Fruit fly (Drosophila melanogaster) whole organism, embryonic: ENCODE data around the gene CG2059.

ENCODE experiments used
- ATbp ChIP-seq: fragments of 200-800 bp; sonication (Bioruptor generic); optimal IDR thresholded peaks from 2 replicates; lab custom pipeline; 2017; ENCODE audit warnings: missing biosample characterization, mild to moderate bottlenecking, missing genetic modification characterization, missing genetic modification reagents
- Atf-2 ChIP-seq: fragments of 200-800 bp; sonication (Bioruptor generic); optimal IDR thresholded peaks from 2 replicates; lab custom pipeline; 2016; ENCODE audit warnings: missing biosample characterization, missing genetic modification characterization
- B-H1 ChIP-seq: fragments of 200-800 bp; sonication (Bioruptor generic); IDR thresholded peaks from 3 replicates; pipeline ENCODE4 v1.3.6; 2022; ENCODE audit warnings: missing biosample characterization, missing genetic modification characterization
- C15 ChIP-seq: fragments of 200-800 bp; sonication (Bioruptor generic); IDR thresholded peaks from 3 replicates; pipeline ENCODE4 v1.3.6; 2022; ENCODE audit warnings: missing biosample characterization, missing genetic modification characterization
- CG10147 ChIP-seq: fragments of 200-800 bp; sonication (Bioruptor generic); optimal IDR thresholded peaks from 2 replicates; lab custom pipeline; 2019; ENCODE audit warnings: missing biosample characterization, mild to moderate bottlenecking, missing genetic modification characterization, moderate library complexity
- CG10209 ChIP-seq: fragments of 200-800 bp; sonication (Bioruptor generic); optimal IDR thresholded peaks from 3 replicates; lab custom pipeline; 2017; ENCODE audit warnings: missing biosample characterization, mild to moderate bottlenecking, missing genetic modification characterization, missing genetic modification reagents
- CG15479 ChIP-seq: fragments of 200-800 bp; sonication (Bioruptor generic); optimal IDR thresholded peaks from 3 replicates; lab custom pipeline; 2019; ENCODE audit warnings: missing biosample characterization, mild to moderate bottlenecking, missing genetic modification characterization, moderate library complexity
- CG2120 ChIP-seq: fragments of 200-800 bp; sonication (Bioruptor generic); optimal IDR thresholded peaks from 3 replicates; lab custom pipeline; 2016; ENCODE audit warnings: missing biosample characterization, missing genetic modification characterization
- CG30431 ChIP-seq: fragments of 200-800 bp; sonication (Bioruptor generic); optimal IDR thresholded peaks from 2 replicates; lab custom pipeline; 2017; ENCODE audit warnings: missing biosample characterization, missing genetic modification characterization
- CG34224 ChIP-seq: fragments of 200-800 bp; sonication (Bioruptor generic); IDR thresholded peaks from 3 replicates; pipeline ENCODE4 v1.3.6; 2022; ENCODE audit warnings: missing biosample characterization, missing genetic modification characterization; ENCODE audit not compliant: partially characterized antibody
- CG34376 ChIP-seq: fragments of 200-800 bp; sonication (Bioruptor generic); optimal IDR thresholded peaks from 2 replicates; lab custom pipeline; 2018; ENCODE audit warnings: missing biosample characterization, mild to moderate bottlenecking, missing genetic modification characterization
- CG4404 ChIP-seq: fragments of 200-800 bp; sonication (Bioruptor generic); IDR thresholded peaks from 2 replicates; pipeline ENCODE4 v1.3.6; 2022; ENCODE audit warnings: missing biosample characterization, missing genetic modification characterization
- CG4424 ChIP-seq: fragments of 200-800 bp; sonication (Bioruptor generic); optimal IDR thresholded peaks from 3 replicates; lab custom pipeline; 2016; ENCODE audit warnings: missing biosample characterization, missing genetic modification characterization
- CG6813 ChIP-seq: fragments of 200-800 bp; sonication (Bioruptor generic); optimal IDR thresholded peaks from 2 replicates; lab custom pipeline; 2017; ENCODE audit warnings: missing biosample characterization, missing genetic modification characterization, mild to moderate bottlenecking, moderate library complexity, missing genetic modification reagents
- CG7357 ChIP-seq: fragments of 200-800 bp; sonication (Bioruptor generic); IDR thresholded peaks from 3 replicates; pipeline ENCODE4 v1.3.6; 2022; ENCODE audit warnings: missing biosample characterization, missing genetic modification characterization
- CG8290 ChIP-seq, 3 experiments: fragments of 200-800 bp; sonication (Bioruptor generic); optimal IDR thresholded peaks; 2 replicates each; lab custom pipeline; 2016 to 2019; ENCODE audit warnings: missing biosample characterization in 3 of 3, missing genetic modification characterization in 3 of 3, mild to moderate bottlenecking in 2 of 3, moderate library complexity in 1 of 3
- Dbx ChIP-seq: fragments of 200-800 bp; sonication (Bioruptor generic); IDR thresholded peaks from 3 replicates; pipeline ENCODE4 v1.3.6; 2022; ENCODE audit warnings: missing biosample characterization, missing genetic modification characterization
- Dp ChIP-seq: fragments of 200-800 bp; sonication (Bioruptor generic); optimal IDR thresholded peaks from 2 replicates; lab custom pipeline; 2018; ENCODE audit warnings: missing biosample characterization, mild to moderate bottlenecking, missing genetic modification characterization, moderate library complexity
- ERR ChIP-seq: fragments of 200-800 bp; sonication (Bioruptor generic); optimal IDR thresholded peaks from 2 replicates; lab custom pipeline; 2016; ENCODE audit warnings: missing biosample characterization, missing genetic modification characterization
- Gsc ChIP-seq: fragments of 200-800 bp; sonication (Bioruptor generic); IDR thresholded peaks from 2 replicates; pipeline ENCODE4 v1.3.6; 2022; ENCODE audit warnings: missing biosample characterization, missing genetic modification characterization
- HLH3B ChIP-seq: fragments of 200-800 bp; sonication (Bioruptor generic); IDR thresholded peaks from 2 replicates; pipeline ENCODE4 v1.3.6; 2022; ENCODE audit warnings: missing biosample characterization, missing genetic modification characterization
- Hey ChIP-seq: fragments of 200-800 bp; sonication (Bioruptor generic); optimal IDR thresholded peaks from 3 replicates; lab custom pipeline; 2018; ENCODE audit warnings: missing biosample characterization, mild to moderate bottlenecking, missing genetic modification characterization
- HmgZ ChIP-seq: fragments of 200-800 bp; sonication (Bioruptor generic); optimal IDR thresholded peaks from 2 replicates; lab custom pipeline; 2018; ENCODE audit warnings: missing biosample characterization, mild to moderate bottlenecking, missing genetic modification characterization
- Kr ChIP-seq: fragments of 200-800 bp; sonication (Bioruptor generic); optimal IDR thresholded peaks from 2 replicates; lab custom pipeline; 2017; ENCODE audit warnings: missing biosample characterization, mild to moderate bottlenecking, missing genetic modification characterization
- Mad ChIP-seq: fragments of 200-800 bp; sonication (Bioruptor generic); optimal IDR thresholded peaks from 2 replicates; lab custom pipeline; 2016; ENCODE audit warnings: missing biosample characterization, missing genetic modification characterization
- Med ChIP-seq: fragments of 200-800 bp; sonication (Bioruptor generic); peaks from one replicate; lab custom pipeline; 2016; ENCODE audit warnings: missing biosample characterization, missing genetic modification characterization, mild to moderate bottlenecking, inconsistent platforms, moderate library complexity
- Poxn ChIP-seq: fragments of 200-800 bp; sonication (Bioruptor generic); IDR thresholded peaks from 2 replicates; pipeline ENCODE4 v1.3.6; 2022; ENCODE audit warnings: missing biosample characterization, missing genetic modification characterization
- Ravus ChIP-seq: fragments of 200-800 bp; sonication (Bioruptor generic); IDR thresholded peaks from 2 replicates; pipeline ENCODE4 v1.3.6; 2022; ENCODE audit warnings: missing biosample characterization, missing genetic modification characterization
- Trl ChIP-seq, 3 experiments: fragments of >200 bp in 2 of 3; fragments of 200-800 bp in 1 of 3; sonication (Bioruptor generic) in 1 of 3; optimal IDR thresholded peaks; 2 replicates in 1 of 3; 3 replicates in 2 of 3; lab custom pipeline; 2016 to 2017; ENCODE audit warnings: missing biosample characterization in 1 of 3, missing genetic modification characterization in 1 of 3
- Xrp1 ChIP-seq: fragments of 200-800 bp; sonication (Bioruptor generic); IDR thresholded peaks from 2 replicates; pipeline ENCODE4 v1.3.6; 2022; ENCODE audit warnings: missing biosample characterization, missing genetic modification characterization
- amos ChIP-seq: fragments of 200-800 bp; sonication (Bioruptor generic); IDR thresholded peaks from 2 replicates; pipeline ENCODE4 v1.3.6; 2022; ENCODE audit warnings: missing biosample characterization, missing genetic modification characterization; ENCODE audit not compliant: partially characterized antibody
- aop ChIP-seq: fragments of 200-800 bp; sonication (Bioruptor generic); IDR thresholded peaks from 2 replicates; pipeline ENCODE4 v1.3.6; 2022; ENCODE audit warnings: missing biosample characterization, missing genetic modification characterization
- ato ChIP-seq: fragments of 200-800 bp; sonication (Bioruptor generic); IDR thresholded peaks from 2 replicates; pipeline ENCODE4 v1.3.6; 2022; ENCODE audit warnings: missing biosample characterization, missing genetic modification characterization; ENCODE audit not compliant: partially characterized antibody
- crc ChIP-seq: fragments of 200-800 bp; sonication (Bioruptor generic); optimal IDR thresholded peaks from 2 replicates; lab custom pipeline; 2016; ENCODE audit warnings: missing biosample characterization, missing genetic modification characterization
- dysf ChIP-seq: fragments of 200-800 bp; sonication (Bioruptor generic); IDR thresholded peaks from 3 replicates; pipeline ENCODE4 v1.3.6; 2022; ENCODE audit warnings: missing biosample characterization, missing genetic modification characterization
- exex ChIP-seq: fragments of 200-800 bp; sonication (Bioruptor generic); optimal IDR thresholded peaks from 4 replicates; lab custom pipeline; 2018; ENCODE audit warnings: missing biosample characterization, mild to moderate bottlenecking, missing genetic modification characterization, moderate library complexity
- fd102C ChIP-seq: fragments of 200-800 bp; sonication (Bioruptor generic); optimal IDR thresholded peaks from 2 replicates; lab custom pipeline; 2018; ENCODE audit warnings: missing biosample characterization, mild to moderate bottlenecking, missing genetic modification characterization, moderate library complexity
- grn ChIP-seq: fragments of 200-800 bp; sonication (Bioruptor generic); optimal IDR thresholded peaks from 3 replicates; lab custom pipeline; 2017; ENCODE audit warnings: missing biosample characterization, missing genetic modification characterization
- gsb ChIP-seq: fragments of 200-800 bp; sonication (Bioruptor generic); IDR thresholded peaks from 2 replicates; pipeline ENCODE4 v1.3.6; 2022; ENCODE audit warnings: missing biosample characterization, missing genetic modification characterization
- her ChIP-seq: fragments of 200-800 bp; sonication (Bioruptor generic); optimal IDR thresholded peaks from 2 replicates; lab custom pipeline; 2016; ENCODE audit warnings: missing biosample characterization, missing genetic modification characterization
- kni ChIP-seq: fragments of 200-800 bp; sonication (Bioruptor generic); optimal IDR thresholded peaks from 3 replicates; lab custom pipeline; 2017; ENCODE audit warnings: mild to moderate bottlenecking, missing biosample characterization, missing genetic modification reagents, missing genetic modification characterization
- mirr ChIP-seq: fragments of 200-800 bp; sonication (Bioruptor generic); optimal IDR thresholded peaks from 3 replicates; lab custom pipeline; 2018; ENCODE audit warnings: missing biosample characterization, mild to moderate bottlenecking, missing genetic modification characterization
- otp ChIP-seq: fragments of 200-800 bp; sonication (Bioruptor generic); IDR thresholded peaks from 3 replicates; pipeline ENCODE4, ENCODE4 v1.3.6; 2022; ENCODE audit warnings: missing biosample characterization, missing genetic modification characterization
- pho ChIP-seq: fragments of 200-800 bp; sonication (Bioruptor generic); optimal IDR thresholded peaks from 2 replicates; lab custom pipeline; 2016; ENCODE audit warnings: missing biosample characterization, missing genetic modification characterization
- prd ChIP-seq, 3 experiments: fragments of >200 bp in 2 of 3; fragments of 200-800 bp in 1 of 3; sonication (Bioruptor generic) in 1 of 3; optimal IDR thresholded peaks in 2 of 3; IDR thresholded peaks in 1 of 3; 2 replicates in 2 of 3; 3 replicates in 1 of 3; pipeline versions ENCODE4 v1.3.6 to Lab custom; 2017 to 2022; ENCODE audit warnings: missing biosample characterization in 1 of 3, missing genetic modification characterization in 1 of 3
- tio ChIP-seq: fragments of 200-800 bp; sonication (Bioruptor generic); optimal IDR thresholded peaks from 2 replicates; lab custom pipeline; 2017; ENCODE audit warnings: missing biosample characterization, missing genetic modification characterization, inconsistent platforms
- tna ChIP-seq: fragments of 200-800 bp; sonication (Bioruptor generic); IDR thresholded peaks from 2 replicates; pipeline ENCODE4 v1.3.6; 2022; ENCODE audit warnings: missing biosample characterization, missing genetic modification characterization; ENCODE audit not compliant: partially characterized antibody
- ttk ChIP-seq: fragments of 200-800 bp; sonication (Bioruptor generic); IDR thresholded peaks from 2 replicates; pipeline ENCODE4 v2.1.2; 2022; ENCODE audit warnings: missing biosample characterization, missing genetic modification characterization
- wek ChIP-seq: fragments of 200-800 bp; sonication (Bioruptor generic); optimal IDR thresholded peaks from 3 replicates; lab custom pipeline; 2018; ENCODE audit warnings: missing biosample characterization, mild to moderate bottlenecking, missing genetic modification characterization, moderate library complexity

CG2059 gene

DNA sequence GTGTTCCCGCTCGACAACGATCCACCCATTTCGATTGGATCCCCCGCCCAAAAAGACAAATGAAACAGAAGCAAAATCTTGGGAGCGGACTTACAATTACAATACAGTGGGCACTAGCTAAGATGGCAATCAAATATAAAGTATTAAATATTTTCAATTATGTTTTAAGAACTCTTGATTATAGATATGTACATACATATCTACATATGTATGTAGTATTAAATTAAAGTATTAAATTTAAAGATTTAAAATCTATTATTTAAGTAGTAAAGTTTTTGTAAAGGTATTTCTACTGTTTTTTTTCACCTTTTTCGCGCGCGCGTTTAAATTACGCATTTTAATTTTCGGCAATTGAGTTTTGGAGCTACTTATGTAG is 48.6 kb downstream of the CG2059 start (continued):
- TF ChIP-seq ATbp (GFP tag; lab: Kevin White, UChicago) (peak; percentile 56), CG6813 (GFP tag; lab: Kevin White, UChicago) (peak; percentile 69), aop (GFP tag; lab: Robert Waterston, UW) (no peak), Atf-2 (GFP tag; lab: Kevin White, UChicago) (no peak), CG4424 (GFP tag; lab: Kevin White, UChicago) (peak; percentile 58), crc (no peak), CG15479 (no peak), Med (GFP tag; lab: Kevin White, UChicago) (no peak), CG10209 (peak; percentile 76), CG30431 (GFP tag; lab: Kevin White, UChicago) (peak; percentile 38), dysf (GFP tag; lab: Robert Waterston, UW) (peak; percentile 85), pho (GFP tag; lab: Kevin White, UChicago) (no peak), CG4404 (GFP tag; lab: Robert Waterston, UW) (peak; percentile 39; the same call in 1 of the 2 replicates), HLH3B (GFP tag; lab: Robert Waterston, UW) (peak; percentile 68), exex (peak; percentile 18), tio (GFP tag; lab: Kevin White, UChicago) (peak; percentile 58), Dp (no peak), wek (no peak), CG8290 (GFP tag; optimal IDR thresholded peaks at IDR 0.05; lab: Kevin White, UChicago) (no peak), CG8290 (tag; optimal IDR thresholded peaks at IDR 0.05; lab: Kevin White, UChicago) (peak in 1 of 2 experiments; percentile 56), B-H1 (GFP tag; lab: Robert Waterston, UW) (peak; percentile 33; the same call in 2 of the 3 replicates), HmgZ (tag; lab: Kevin White, UChicago) (peak; percentile 61), ato (GFP tag; lab: Robert Waterston, UW) (no peak), grn (GFP tag; lab: Kevin White, UChicago) (no peak), CG7357 (GFP tag; lab: Robert Waterston, UW) (0 out of 3 replicates have a peak, but pooled peaks have one; percentile 40), her (GFP tag; lab: Kevin White, UChicago) (no peak), amos (no peak), Xrp1 (GFP tag; lab: Robert Waterston, UW) (peak; percentile 80), Poxn (GFP tag; lab: Robert Waterston, UW) (0 out of 2 replicates have a peak, but pooled peaks have one; percentile 36), otp (GFP tag; lab: Robert Waterston, UW) (peak; percentile 33; the same call in 1 of the 3 replicates), CG10147 (GFP tag; lab: Kevin White, UChicago) (peak; percentile 76), fd102C (GFP tag; lab: Kevin White, UChicago) (no peak), prd (optimal IDR thresholded peaks at IDR 0.05; lab: Kevin White, UChicago) (no peak), prd (GFP tag; IDR thresholded peaks at IDR 0.05; lab: Robert Waterston, UW) (peak; percentile 64), Dbx (GFP tag; lab: Robert Waterston, UW) (peak; percentile 68; the same call in 2 of the 3 replicates), gsb (no peak), mirr (GFP tag; lab: Kevin White, UChicago) (no peak), ttk (peak; percentile 48; the same call in 1 of the 2 replicates), Gsc (GFP tag; lab: Robert Waterston, UW) (no peak), Ravus (GFP tag; lab: Robert Waterston, UW) (peak; percentile 23; the same call in 1 of the 2 replicates), Mad (GFP tag; lab: Kevin White, UChicago) (no peak), CG2120 (GFP tag; lab: Kevin White, UChicago) (peak; percentile 12), CG34376 (peak; percentile 55), Kr (GFP tag; lab: Kevin White, UChicago) (no peak), Trl (optimal IDR thresholded peaks at IDR 0.05; lab: Kevin White, UChicago) (no peak), Trl (GFP tag; optimal IDR thresholded peaks at IDR 0.05; lab: Kevin White, UChicago) (no peak), C15 (GFP tag; lab: Robert Waterston, UW) (no peak), Hey (tag; lab: Kevin White, UChicago) (no peak), tna (GFP tag; lab: Robert Waterston, UW) (no peak), ERR (GFP tag; lab: Kevin White, UChicago) (no peak), kni (GFP tag; lab: Kevin White, UChicago) (no peak), CG34224 (GFP tag; lab: Robert Waterston, UW) (no peak)
